Fruit fly (Drosophila melanogaster) whole organism, embryonic: ENCODE measurements around the gene CG31121.

ENCODE experiments used
- Abd-B ChIP-seq: fragments of 200-800 bp; sonication (Bioruptor generic); optimal IDR thresholded peaks from 2 replicates; lab custom pipeline; 2018; ENCODE audit warnings: missing biosample characterization, mild to moderate bottlenecking, missing genetic modification characterization, moderate library complexity
- Asciz ChIP-seq: fragments of 200-800 bp; sonication (Bioruptor generic); optimal IDR thresholded peaks from 2 replicates; lab custom pipeline; 2017; ENCODE audit warnings: missing biosample characterization, mild to moderate bottlenecking, missing genetic modification characterization, missing genetic modification reagents
- BEAF-32 ChIP-seq: fragments of 200-800 bp; sonication (Bioruptor generic); optimal IDR thresholded peaks from 3 replicates; lab custom pipeline; 2017; ENCODE audit warnings: missing biosample characterization, missing genetic modification characterization, mild to moderate bottlenecking, moderate library complexity, missing genetic modification reagents
- CG10366 ChIP-seq: fragments of 200-800 bp; sonication (Bioruptor generic); IDR thresholded peaks from 2 replicates; pipeline ENCODE4 v1.3.6; 2022; ENCODE audit warnings: missing biosample characterization, missing genetic modification characterization
- CG10431 ChIP-seq: fragments of 200-800 bp; sonication (Bioruptor generic); optimal IDR thresholded peaks from 3 replicates; lab custom pipeline; 2018; ENCODE audit warnings: missing biosample characterization, mild to moderate bottlenecking, missing genetic modification characterization
- CG10979 ChIP-seq: fragments of 200-800 bp; sonication (Bioruptor generic); optimal IDR thresholded peaks from 2 replicates; lab custom pipeline; 2018; ENCODE audit warnings: missing biosample characterization, mild to moderate bottlenecking, missing genetic modification characterization, moderate library complexity
- CG11723 ChIP-seq: fragments of 200-800 bp; sonication (Bioruptor generic); optimal IDR thresholded peaks from 2 replicates; lab custom pipeline; 2017; ENCODE audit warnings: missing biosample characterization, mild to moderate bottlenecking, missing genetic modification characterization
- CG15479 ChIP-seq: fragments of 200-800 bp; sonication (Bioruptor generic); optimal IDR thresholded peaks from 3 replicates; lab custom pipeline; 2019; ENCODE audit warnings: missing biosample characterization, mild to moderate bottlenecking, missing genetic modification characterization, moderate library complexity
- CG17328 ChIP-seq: fragments of 200-800 bp; sonication (Bioruptor generic); IDR thresholded peaks from 2 replicates; pipeline ENCODE4 v1.3.6; 2022; ENCODE audit warnings: missing biosample characterization, missing genetic modification characterization
- CG1792 ChIP-seq: fragments of 200-800 bp; sonication (Bioruptor generic); optimal IDR thresholded peaks from 2 replicates; lab custom pipeline; 2016; ENCODE audit warnings: missing biosample characterization, missing genetic modification characterization
- CG2120 ChIP-seq: fragments of 200-800 bp; sonication (Bioruptor generic); optimal IDR thresholded peaks from 3 replicates; lab custom pipeline; 2016; ENCODE audit warnings: missing biosample characterization, missing genetic modification characterization
- CG2875 ChIP-seq: fragments of 200-800 bp; sonication (Bioruptor generic); optimal IDR thresholded peaks from 2 replicates; lab custom pipeline; 2017; ENCODE audit warnings: missing biosample characterization, mild to moderate bottlenecking, missing genetic modification characterization, missing genetic modification reagents
- CG3838 ChIP-seq: fragments of 200-800 bp; sonication (Bioruptor generic); optimal IDR thresholded peaks from 3 replicates; lab custom pipeline; 2016; ENCODE audit warnings: missing biosample characterization, missing genetic modification characterization
- CG6813 ChIP-seq: fragments of 200-800 bp; sonication (Bioruptor generic); optimal IDR thresholded peaks from 2 replicates; lab custom pipeline; 2017; ENCODE audit warnings: missing biosample characterization, missing genetic modification characterization, mild to moderate bottlenecking, moderate library complexity, missing genetic modification reagents
- CG7556 ChIP-seq: fragments of 200-800 bp; sonication (Bioruptor generic); optimal IDR thresholded peaks from 2 replicates; lab custom pipeline; 2017; ENCODE audit warnings: missing biosample characterization, mild to moderate bottlenecking, missing genetic modification characterization
- CG7839 ChIP-seq: fragments of 200-800 bp; sonication (Bioruptor generic); optimal IDR thresholded peaks from 3 replicates; lab custom pipeline; 2018; ENCODE audit warnings: missing biosample characterization, mild to moderate bottlenecking, missing genetic modification characterization, moderate library complexity
- CG8089 ChIP-seq: fragments of 200-800 bp; sonication (Bioruptor generic); optimal IDR thresholded peaks from 3 replicates; lab custom pipeline; 2016; ENCODE audit warnings: missing biosample characterization, missing genetic modification characterization
- Chrac-16 ChIP-seq: fragments of 200-800 bp; sonication (Bioruptor generic); optimal IDR thresholded peaks from 3 replicates; lab custom pipeline; 2016; ENCODE audit warnings: missing biosample characterization, missing genetic modification characterization
- CoRest ChIP-seq: fragments of 200-800 bp; sonication (Bioruptor generic); optimal IDR thresholded peaks from 3 replicates; lab custom pipeline; 2018; ENCODE audit warnings: missing biosample characterization, mild to moderate bottlenecking, missing genetic modification characterization, moderate library complexity
- Deaf1 ChIP-seq: fragments of 200-800 bp; optimal IDR thresholded peaks from 3 replicates; lab custom pipeline; 2019; ENCODE audit warnings: missing biosample characterization, mild to moderate bottlenecking, missing genetic modification characterization, moderate library complexity
- Doc2 ChIP-seq: fragments of 200-800 bp; sonication (Bioruptor generic); IDR thresholded peaks from 2 replicates; pipeline ENCODE4 v1.3.6; 2022; ENCODE audit warnings: missing biosample characterization, missing genetic modification characterization
- GATAe ChIP-seq: fragments of 200-800 bp; sonication (Bioruptor generic); conservative IDR thresholded peaks from 2 replicates; pipeline ENCODE4 v1.3.6; 2022; ENCODE audit warnings: missing biosample characterization, missing genetic modification characterization
- H15 ChIP-seq: fragments of 200-800 bp; sonication (Bioruptor generic); IDR thresholded peaks from 3 replicates; pipeline ENCODE4 v1.3.6; 2022; ENCODE audit warnings: missing biosample characterization, missing genetic modification characterization
- HLH4C ChIP-seq: fragments of 200-800 bp; sonication (Bioruptor generic); IDR thresholded peaks from 3 replicates; pipeline ENCODE4 v1.3.6; 2022; ENCODE audit warnings: missing biosample characterization, missing genetic modification characterization; ENCODE audit not compliant: partially characterized antibody
- Lim3 ChIP-seq: fragments of 200-800 bp; sonication (Bioruptor generic); IDR thresholded peaks from 2 replicates; pipeline ENCODE4 v1.3.6; 2022; ENCODE audit warnings: missing biosample characterization, missing genetic modification characterization
- Med ChIP-seq: fragments of 200-800 bp; sonication (Bioruptor generic); peaks from one replicate; lab custom pipeline; 2016; ENCODE audit warnings: missing biosample characterization, missing genetic modification characterization, mild to moderate bottlenecking, inconsistent platforms, moderate library complexity
- Opbp ChIP-seq: fragments of 200-800 bp; sonication (Bioruptor generic); IDR thresholded peaks from 3 replicates; pipeline ENCODE4 v1.3.6; 2022; ENCODE audit warnings: missing biosample characterization, missing genetic modification characterization; ENCODE audit not compliant: partially characterized antibody
- Poxn ChIP-seq: fragments of 200-800 bp; sonication (Bioruptor generic); IDR thresholded peaks from 2 replicates; pipeline ENCODE4 v1.3.6; 2022; ENCODE audit warnings: missing biosample characterization, missing genetic modification characterization
- Sry-β ChIP-seq: fragments of 200-800 bp; sonication (Bioruptor generic); optimal IDR thresholded peaks from 2 replicates; lab custom pipeline; 2018; ENCODE audit warnings: missing biosample characterization, mild to moderate bottlenecking, missing genetic modification characterization, moderate library complexity
- Ssrp ChIP-seq: fragments of 200-800 bp; sonication (Bioruptor generic); optimal IDR thresholded peaks from 2 replicates; lab custom pipeline; 2018; ENCODE audit warnings: missing biosample characterization, mild to moderate bottlenecking, missing genetic modification characterization, moderate library complexity
- Usf ChIP-seq: fragments of 200-800 bp; sonication (Bioruptor generic); optimal IDR thresholded peaks from 2 replicates; lab custom pipeline; 2017; ENCODE audit warnings: missing genotype, missing biosample characterization, missing genetic modification characterization
- Vsx1 ChIP-seq: fragments of 200-800 bp; sonication (Bioruptor generic); optimal IDR thresholded peaks from 2 replicates; lab custom pipeline; 2017; ENCODE audit warnings: missing biosample characterization, mild to moderate bottlenecking, missing genetic modification characterization, missing genetic modification reagents
- Xbp1 ChIP-seq: fragments of 200-800 bp; sonication (Bioruptor generic); optimal IDR thresholded peaks from 3 replicates; lab custom pipeline; 2016; ENCODE audit warnings: missing biosample characterization, mild to moderate bottlenecking, missing genetic modification characterization
- ac ChIP-seq: fragments of 200-800 bp; sonication (Bioruptor generic); optimal IDR thresholded peaks from 3 replicates; lab custom pipeline; 2017; ENCODE audit warnings: missing biosample characterization, mild to moderate bottlenecking, missing genetic modification characterization
- crol ChIP-seq: fragments of 200-800 bp; sonication (Bioruptor generic); IDR thresholded peaks from 2 replicates; pipeline ENCODE4 v1.3.6; 2022; ENCODE audit warnings: missing biosample characterization, missing genetic modification characterization
- dysf ChIP-seq: fragments of 200-800 bp; sonication (Bioruptor generic); IDR thresholded peaks from 3 replicates; pipeline ENCODE4 v1.3.6; 2022; ENCODE audit warnings: missing biosample characterization, missing genetic modification characterization
- ewg ChIP-seq: fragments of 200-800 bp; sonication (Bioruptor generic); optimal IDR thresholded peaks from 3 replicates; lab custom pipeline; 2017; ENCODE audit warnings: mild to moderate bottlenecking, missing biosample characterization, missing genetic modification reagents, missing genetic modification characterization
- grau ChIP-seq: fragments of 200-800 bp; optimal IDR thresholded peaks from 3 replicates; lab custom pipeline; 2019; ENCODE audit warnings: missing biosample characterization, mild to moderate bottlenecking, missing genetic modification characterization, moderate library complexity
- jing ChIP-seq: fragments of 200-800 bp; sonication (Bioruptor generic); optimal IDR thresholded peaks from 2 replicates; lab custom pipeline; 2018; ENCODE audit warnings: missing biosample characterization, mild to moderate bottlenecking, missing genetic modification characterization
- nerfin-1 ChIP-seq: fragments of 200-800 bp; sonication (Bioruptor generic); optimal IDR thresholded peaks from 3 replicates; lab custom pipeline; 2019; ENCODE audit warnings: missing biosample characterization, mild to moderate bottlenecking, missing genetic modification characterization, moderate library complexity
- org-1 ChIP-seq: fragments of 200-800 bp; sonication (Bioruptor generic); optimal IDR thresholded peaks from 2 replicates; lab custom pipeline; 2017; ENCODE audit warnings: missing biosample characterization, missing genetic modification characterization
- pros ChIP-seq: fragments of 200-800 bp; sonication (Bioruptor generic); optimal IDR thresholded peaks from 3 replicates; lab custom pipeline; 2019; ENCODE audit warnings: missing biosample characterization, mild to moderate bottlenecking, missing genetic modification characterization, moderate library complexity
- stc ChIP-seq: fragments of 200-800 bp; sonication (Bioruptor generic); IDR thresholded peaks from 2 replicates; pipeline ENCODE4 v1.3.6; 2022; ENCODE audit warnings: missing biosample characterization, missing genetic modification characterization
- tll ChIP-seq, 2 experiments: fragments of 200-800 bp in 1 of 2; fragments of >200 bp in 1 of 2; sonication (Bioruptor generic) in 1 of 2; optimal IDR thresholded peaks; 2 replicates each; lab custom pipeline; 2017 to 2019; ENCODE audit warnings: missing biosample characterization in 2 of 2, missing genetic modification characterization in 2 of 2, mild to moderate bottlenecking in 1 of 2, moderate library complexity in 1 of 2
- zen ChIP-seq: fragments of 200-800 bp; sonication (Bioruptor generic); optimal IDR thresholded peaks from 3 replicates; lab custom pipeline; 2018; ENCODE audit warnings: missing biosample characterization, mild to moderate bottlenecking, missing genetic modification characterization, moderate library complexity

The CG31121 gene

dm6 chr3R:24870389-24871048 is 23.9 kb downstream of the CG31121 start, which contains the start of gene CycB3 (continued):
- peak; percentile 39 for TF ChIP-seq CG6813
- TF ChIP-seq CG8089 (GFP tag; lab: Kevin White, UChicago), result no peak
- peak; percentile 41 for TF ChIP-seq CG10979 (tag; lab: Kevin White, UChicago)
- peak; percentile 56 for TF ChIP-seq BEAF-32 (GFP tag; lab: Kevin White, UChicago)

- TF ChIP-seq CG3838 (no peak), CG1792 (no peak), Sry-β (GFP tag; lab: Kevin White, UChicago) (no peak), jing (no peak), CoRest (tag; lab: Kevin White, UChicago) (no peak), Opbp (GFP tag; lab: Robert Waterston, UW) (0 out of 3 replicates have a peak, but pooled peaks have one; percentile 25), crol (GFP tag; lab: Robert Waterston, UW) (peak; percentile 65; the same call in 1 of the 2 replicates), nerfin-1 (peak; percentile 66), Ssrp (tag; lab: Kevin White, UChicago) (no peak), Asciz (no peak), CG7556 (GFP tag; lab: Kevin White, UChicago) (no peak), Poxn (GFP tag; lab: Robert Waterston, UW) (no peak), pros (GFP tag; lab: Kevin White, UChicago) (peak; percentile 83), CG10431 (peak; percentile 100), Med (peak; percentile 28)
Measured at dm6 chr3R:24867956-24868355, 26.4 kb downstream of the CG31121 start.

- no peak for TF ChIP-seq ac
- no peak for TF ChIP-seq HLH4C (GFP tag; lab: Robert Waterston, UW)
- TF ChIP-seq tll (GFP tag; optimal IDR thresholded peaks at IDR 0.05; lab: Kevin White, UChicago), result peak in 1 of 2 experiments; percentile 60
- no peak for TF ChIP-seq Vsx1 (GFP tag; lab: Kevin White, UChicago)
- no peak for TF ChIP-seq GATAe (GFP tag; lab: Robert Waterston, UW)
- no peak for TF ChIP-seq Usf
- peak; percentile 20 for TF ChIP-seq zen
- TF ChIP-seq stc, result no peak
- TF ChIP-seq CG11723, result no peak
- TF ChIP-seq H15, result 0 out of 3 replicates have a peak, but pooled peaks have one; percentile 11
- TF ChIP-seq ewg (GFP tag; lab: Kevin White, UChicago), result peak; percentile 38
- no peak for TF ChIP-seq Med
- peak; percentile 65 for TF ChIP-seq pros (GFP tag; lab: Kevin White, UChicago)
- TF ChIP-seq CG15479, result peak; percentile 92
- no peak for TF ChIP-seq Abd-B
Measured at dm6 chr3R:24866976-24867375, 27.4 kb downstream of the CG31121 start.

dm6 chr3R:24864719-24865400 is 29.5 kb downstream of the CG31121 start, which contains the start of the genes Srg1 and Elal:
Gene Srg1 (minus strand): TSS chr3R:24864732.
Gene Elal (plus strand): TSS chr3R:24865350.
- TF ChIP-seq CG2120 (GFP tag; lab: Kevin White, UChicago) (peak; percentile 25), Doc2 (no peak), CG2875 (GFP tag; lab: Kevin White, UChicago) (no peak), Lim3 (GFP tag; lab: Robert Waterston, UW) (no peak), CoRest (tag; lab: Kevin White, UChicago) (peak; percentile 41), CG10366 (peak; percentile 26; the same call in 1 of the 2 replicates), Chrac-16 (GFP tag; lab: Kevin White, UChicago) (peak; percentile 4), grau (tag; lab: Kevin White, UChicago) (peak; percentile 59), CG17328 (0 out of 2 replicates have a peak, but pooled peaks have one; percentile 17), CG7839 (peak; percentile 49), org-1 (no peak), dysf (GFP tag; lab: Robert Waterston, UW) (peak; percentile 41; the same call in 1 of the 3 replicates), Deaf1 (tag; lab: Kevin White, UChicago) (no peak), Xbp1 (peak; percentile 6)
